Fruit fly (Drosophila melanogaster): ENCODE results near the gene dnt.
A peak's percentile ranks its signal among the peaks of the same experiment; 100 is the strongest.

dnt gene

DNA sequence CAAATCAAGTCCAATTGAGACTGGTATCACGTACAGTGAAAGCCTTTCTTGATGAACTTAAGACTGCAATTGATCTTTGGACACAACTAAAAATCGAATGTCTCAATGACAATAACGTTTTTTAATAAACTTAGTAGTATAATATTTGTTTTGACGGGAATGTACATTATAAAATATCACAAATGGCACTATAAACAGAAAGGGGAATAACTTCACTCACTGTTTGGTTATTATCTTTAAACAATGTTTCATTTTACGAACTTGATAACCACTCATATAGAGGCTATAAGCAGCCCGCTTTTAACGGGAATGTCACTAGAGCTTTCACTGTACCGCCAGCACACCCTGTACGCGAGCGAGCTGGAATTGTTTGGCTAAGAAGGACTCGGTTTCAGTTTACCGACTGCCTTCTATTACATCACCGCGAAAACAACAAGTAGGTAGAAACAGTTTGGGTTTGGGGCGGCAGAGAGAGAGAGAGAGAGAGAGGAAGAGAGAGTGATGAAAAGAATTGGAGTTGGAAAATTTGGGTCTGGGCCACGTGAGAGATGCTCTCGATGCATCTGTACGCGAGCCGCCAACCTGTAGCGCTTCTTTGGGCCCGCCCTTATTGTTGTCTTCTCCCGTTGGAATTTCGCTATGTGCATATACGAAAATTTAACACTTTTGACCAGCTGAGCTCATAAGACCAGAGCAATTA lies 34.7 kb upstream of the dnt start (continued):
- TF ChIP-seq stwl (tag; optimal IDR thresholded peaks at IDR 0.05) (no peak), org-1 (GFP tag; optimal IDR thresholded peaks at IDR 0.05) (no peak), nom (GFP tag; optimal IDR thresholded peaks at IDR 0.05) (no peak), fd3F (GFP tag; optimal IDR thresholded peaks at IDR 0.05) (no peak), CG10462 (GFP tag; optimal IDR thresholded peaks at IDR 0.05) (no peak), Fer3 (tag; optimal IDR thresholded peaks at IDR 0.05) (no peak), CG10543 (GFP tag; optimal IDR thresholded peaks at IDR 0.05) (no peak), CG10654 (GFP tag; optimal IDR thresholded peaks at IDR 0.05) (no peak), CG1233 (GFP tag; optimal IDR thresholded peaks at IDR 0.05) (no peak), trh (GFP tag; optimal IDR thresholded peaks at IDR 0.05) (no peak), Side (GFP tag; optimal IDR thresholded peaks at IDR 0.05) (no peak), ara (GFP tag; IDR thresholded peaks at IDR 0.05) (no peak), cas (GFP tag; IDR thresholded peaks at IDR 0.05) (no peak), sna (GFP tag; IDR thresholded peaks at IDR 0.05; ENCODE audit: partially characterized antibody) (no peak), CG11560 (tag; IDR thresholded peaks at IDR 0.05) (no peak), CG8290 (GFP tag; optimal IDR thresholded peaks at IDR 0.05) (no peak), CG8290 (tag; optimal IDR thresholded peaks at IDR 0.05) (peak in 1 of 2 experiments; percentile 8), Deaf1 (tag; optimal IDR thresholded peaks at IDR 0.05) (peak; percentile 17), Atf6 (GFP tag; IDR thresholded peaks at IDR 0.05) (no peak), disco-r (GFP tag; optimal IDR thresholded peaks at IDR 0.05) (no peak), CG10565 (GFP tag; optimal IDR thresholded peaks at IDR 0.05) (no peak), bowl (GFP tag; IDR thresholded peaks at IDR 0.05) (no peak), CG9437 (GFP tag; optimal IDR thresholded peaks at IDR 0.05) (no peak), CG4820 (GFP tag; optimal IDR thresholded peaks at IDR 0.05) (no peak), Hr3 (GFP tag; optimal IDR thresholded peaks at IDR 0.05) (no peak), CG8765 (GFP tag; IDR thresholded peaks at IDR 0.05) (no peak), Ssrp (tag; optimal IDR thresholded peaks at IDR 0.05) (no peak), HLH4C (GFP tag; IDR thresholded peaks at IDR 0.05; ENCODE audit: partially characterized antibody) (no peak), gce (GFP tag; IDR thresholded peaks at IDR 0.05) (no peak), ap (GFP tag; IDR thresholded peaks at IDR 0.05) (no peak), CG10274 (GFP tag; optimal IDR thresholded peaks at IDR 0.05) (no peak), CG11695 (GFP tag; IDR thresholded peaks at IDR 0.05) (no peak), CG1602 (GFP tag; optimal IDR thresholded peaks at IDR 0.05) (no peak), CG17361 (GFP tag; IDR thresholded peaks at IDR 0.05) (peak; percentile 51; the same call in 2 of the 3 replicates), Mad (GFP tag; optimal IDR thresholded peaks at IDR 0.05) (no peak), bigmax (GFP tag; optimal IDR thresholded peaks at IDR 0.05) (no peak), Eip74EF (GFP tag; optimal IDR thresholded peaks at IDR 0.05) (no peak), chm (GFP tag; IDR thresholded peaks at IDR 0.05) (no peak), Sry-β (GFP tag; optimal IDR thresholded peaks at IDR 0.05) (no peak), Tbp (GFP tag; optimal IDR thresholded peaks at IDR 0.05) (no peak), B-H1 (GFP tag; IDR thresholded peaks at IDR 0.05) (no peak), CG4282 (GFP tag; optimal IDR thresholded peaks at IDR 0.05) (no peak), ac (GFP tag; optimal IDR thresholded peaks at IDR 0.05) (no peak), CG14710 (tag; optimal IDR thresholded peaks at IDR 0.05) (no peak), otp (GFP tag; IDR thresholded peaks at IDR 0.05) (no peak), br (optimal IDR thresholded peaks at IDR 0.05) (no peak), CG2678 (tag; optimal IDR thresholded peaks at IDR 0.05) (peak; percentile 64), Bgb (GFP tag; IDR thresholded peaks at IDR 0.05; ENCODE audit: partially characterized antibody) (no peak), CG6854 (GFP tag; optimal IDR thresholded peaks at IDR 0.05) (no peak), CG10267 (tag; optimal IDR thresholded peaks at IDR 0.05) (no peak), CG5245 (GFP tag; optimal IDR thresholded peaks at IDR 0.05) (no peak), crol (GFP tag; IDR thresholded peaks at IDR 0.05) (no peak)

Measured in whole organism, embryonic.